Fruit fly (Drosophila melanogaster): ENCODE data around the gene CG5746.

DNA sequence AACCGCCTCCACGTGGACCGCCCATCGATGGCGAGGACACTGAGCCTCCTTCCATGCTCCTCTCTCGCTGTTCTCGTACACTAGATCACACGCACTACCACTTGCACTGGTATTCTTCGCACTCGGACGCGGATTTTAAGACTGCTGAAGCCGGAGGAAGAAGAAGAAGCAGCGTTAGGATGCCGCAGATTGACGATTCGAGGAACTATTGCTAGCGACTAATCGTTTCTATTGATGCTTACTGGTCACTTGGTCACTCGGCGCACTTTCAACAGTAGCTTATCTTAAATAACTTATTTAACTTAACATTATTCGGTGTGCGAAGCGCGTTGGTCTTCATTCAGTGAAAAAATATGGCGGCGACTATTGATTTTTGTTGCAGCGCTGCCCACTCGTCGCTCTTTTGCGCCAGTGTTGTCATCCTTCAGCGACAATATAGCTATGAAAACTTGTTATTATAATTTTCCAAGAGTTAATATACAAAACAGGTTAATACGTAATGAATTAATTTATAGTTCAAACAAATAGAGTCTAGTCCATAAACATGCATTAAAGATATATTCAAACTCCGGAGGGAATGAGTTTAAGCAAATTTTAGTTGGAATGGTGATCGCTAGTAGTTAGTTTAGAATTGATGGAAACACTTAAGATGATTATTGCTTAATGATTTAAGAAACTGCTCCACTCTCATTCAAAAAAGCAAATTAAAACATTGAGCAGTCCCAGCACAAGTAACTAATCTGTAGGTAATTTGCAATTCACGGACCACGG is at the start of gene CG5746, which contains the start of gene CG6454:
- TF ChIP-seq Sox102F (GFP tag; optimal IDR thresholded peaks at IDR 0.05) (no peak), esn (GFP tag; optimal IDR thresholded peaks at IDR 0.05) (peak; percentile 76), Lpt (GFP tag; optimal IDR thresholded peaks at IDR 0.05) (no peak), Hr38 (GFP tag; optimal IDR thresholded peaks at IDR 0.05) (no peak), spab (GFP tag; optimal IDR thresholded peaks at IDR 0.05) (no peak), Hr39 (GFP tag; optimal IDR thresholded peaks at IDR 0.05) (no peak), CG3032 (tag; optimal IDR thresholded peaks at IDR 0.05) (no peak), CG10631 (GFP tag; optimal IDR thresholded peaks at IDR 0.05) (no peak), CG31627 (GFP tag; optimal IDR thresholded peaks at IDR 0.05) (peak; percentile 79), CG16779 (tag; optimal IDR thresholded peaks at IDR 0.05) (no peak), salr (GFP tag; optimal IDR thresholded peaks at IDR 0.05) (no peak), CG6854 (GFP tag; optimal IDR thresholded peaks at IDR 0.05) (no peak), CG6792 (GFP tag; optimal IDR thresholded peaks at IDR 0.05) (no peak)

Data from whole organism, prepupa.